Worm (Caenorhabditis elegans): ENCODE results near the gene cutc-1.

cutc-1 gene

ce11 chrIII:8429035-8429434, 25.6 kb upstream of the cutc-1 start, which contains the start of gene ZK1236.1:
TSS of gene ZK1236.1 (plus strand) at chrIII:8429297.
- peak; percentile 67 for TF ChIP-seq lin-38 (GFP tag; IDR thresholded peaks at IDR 0.05)
- no peak for TF ChIP-seq saeg-2 (GFP tag; IDR thresholded peaks at IDR 0.05)
- no peak for TF ChIP-seq jun-1 (tag; optimal IDR thresholded peaks at IDR 0.05)
- TF ChIP-seq zfp-3 (GFP tag; conservative IDR thresholded peaks at IDR 0.05): no peak
- TF ChIP-seq ctbp-1 (GFP tag; IDR thresholded peaks at IDR 0.05): no peak
- TF ChIP-seq ceh-28 (tag; optimal IDR thresholded peaks at IDR 0.05): no peak
- TF ChIP-seq nhr-28 (tag; optimal IDR thresholded peaks at IDR 0.05): no peak
- TF ChIP-seq php-3 (GFP tag; IDR thresholded peaks at IDR 0.05): no peak
- peak; percentile 19 for TF ChIP-seq mes-2 (tag; optimal IDR thresholded peaks at IDR 0.05; ENCODE audit: poor library complexity, severe bottlenecking)
- TF ChIP-seq daf-16 (GFP tag; optimal IDR thresholded peaks at IDR 0.05): no peak
- peak; percentile 24 for TF ChIP-seq daf-16 (tag; optimal IDR thresholded peaks at IDR 0.05)
- peak in 1 of 2 experiments; percentile 35 for TF ChIP-seq lsy-2 (tag; optimal IDR thresholded peaks at IDR 0.05)
- no peak for TF ChIP-seq spr-3 (GFP tag; optimal IDR thresholded peaks at IDR 0.05)
- TF ChIP-seq ZK546.5 (tag; optimal IDR thresholded peaks at IDR 0.05): no peak
- peak; percentile 59; the same call in 1 of the 2 replicates for TF ChIP-seq Y48G9A.11 (GFP tag; IDR thresholded peaks at IDR 0.05)
- no peak for TF ChIP-seq zag-1 (tag; optimal IDR thresholded peaks at IDR 0.05)

- TF ChIP-seq F49E8.2 (tag; optimal IDR thresholded peaks at IDR 0.05; ENCODE audit: borderline replicate concordance) (no peak), ces-1 (GFP tag; optimal IDR thresholded peaks at IDR 0.05) (peak; percentile 57), dve-1 (tag; optimal IDR thresholded peaks at IDR 0.05; ENCODE audit: insufficient read depth) (peak; percentile 44), snpc-4 (tag; optimal IDR thresholded peaks at IDR 0.05) (no peak), lsy-2 (tag; optimal IDR thresholded peaks at IDR 0.05) (peak in 1 of 2 experiments; percentile 52), egl-43 (GFP tag; IDR thresholded peaks at IDR 0.05) (no peak), nhr-28 (tag; optimal IDR thresholded peaks at IDR 0.05) (peak; percentile 30), mdl-1 (tag; optimal IDR thresholded peaks at IDR 0.05) (no peak), lim-7 (GFP tag; IDR thresholded peaks at IDR 0.05) (no peak), ZK337.2 (GFP tag; IDR thresholded peaks at IDR 0.05) (no peak), mes-2 (tag; optimal IDR thresholded peaks at IDR 0.05; ENCODE audit: poor library complexity, severe bottlenecking) (peak; percentile 12), mep-1 (tag; optimal IDR thresholded peaks at IDR 0.05) (peak; percentile 10), madf-5 (GFP tag; IDR thresholded peaks at IDR 0.05) (no peak), aly-2 (tag; optimal IDR thresholded peaks at IDR 0.05) (no peak), hlh-11 (tag; optimal IDR thresholded peaks at IDR 0.05) (peak; percentile 8)
Measured at ce11 chrIII:8426271-8426670, 22.9 kb upstream of the cutc-1 start, which contains the start of gene cec-1. TSS of gene cec-1 (plus strand) at chrIII:8426333.

- TF ChIP-seq ceh-62 (tag; optimal IDR thresholded peaks at IDR 0.05): no peak
- TF ChIP-seq snpc-4 (tag; optimal IDR thresholded peaks at IDR 0.05): no peak
- TF ChIP-seq ceh-20 (GFP tag; IDR thresholded peaks at IDR 0.05): 0 out of 2 replicates have a peak, but pooled peaks have one; percentile 9
- TF ChIP-seq zip-2 (tag; optimal IDR thresholded peaks at IDR 0.05): no peak
- TF ChIP-seq zfp-3 (GFP tag; conservative IDR thresholded peaks at IDR 0.05): no peak
- TF ChIP-seq nhr-41 (GFP tag; IDR thresholded peaks at IDR 0.05): 0 out of 2 replicates have a peak, but pooled peaks have one; percentile 37
- no peak for TF ChIP-seq madf-9 (GFP tag; conservative IDR thresholded peaks at IDR 0.05)
- no peak for TF ChIP-seq F49E8.2 (tag; optimal IDR thresholded peaks at IDR 0.05; ENCODE audit: borderline replicate concordance)
- TF ChIP-seq arid-1 (GFP tag; conservative IDR thresholded peaks at IDR 0.05): peak; percentile 38; the same call in 1 of the 2 replicates
- TF ChIP-seq F26F4.8 (GFP tag; conservative IDR thresholded peaks at IDR 0.05): no peak
- peak; percentile 38; the same call in 1 of the 2 replicates for TF ChIP-seq lin-38 (GFP tag; IDR thresholded peaks at IDR 0.05)
- TF ChIP-seq set-16 (GFP tag; IDR thresholded peaks at IDR 0.05): peak; percentile 42; the same call in 1 of the 2 replicates
- no peak for TF ChIP-seq tag-97 (GFP tag; IDR thresholded peaks at IDR 0.05)
- TF ChIP-seq ces-1 (GFP tag; optimal IDR thresholded peaks at IDR 0.05): no peak
- no peak for TF ChIP-seq ceh-82 (tag; optimal IDR thresholded peaks at IDR 0.05)
- no peak for TF ChIP-seq attf-4 (tag; optimal IDR thresholded peaks at IDR 0.05)
- TF ChIP-seq nhr-10 (tag; optimal IDR thresholded peaks at IDR 0.05): no peak
- TF ChIP-seq mdl-1 (tag; optimal IDR thresholded peaks at IDR 0.05): peak in 1 of 2 experiments; percentile 61
- no peak for TF ChIP-seq lin-29 (GFP tag; IDR thresholded peaks at IDR 0.05)
- no peak for TF ChIP-seq egl-27 (tag; optimal IDR thresholded peaks at IDR 0.05)
- no peak for TF ChIP-seq nhr-76 (tag; optimal IDR thresholded peaks at IDR 0.05)
- peak; percentile 87 for TF ChIP-seq nhr-28 (tag; optimal IDR thresholded peaks at IDR 0.05)
- TF ChIP-seq daf-8 (GFP tag; IDR thresholded peaks at IDR 0.05): no peak
- no peak for TF ChIP-seq dmd-8 (GFP tag; IDR thresholded peaks at IDR 0.05)
- peak; percentile 77 for TF ChIP-seq mep-1 (tag; optimal IDR thresholded peaks at IDR 0.05)
- TF ChIP-seq hmg-1.1 (GFP tag; IDR thresholded peaks at IDR 0.05): peak; percentile 71; the same call in 1 of the 2 replicates
- TF ChIP-seq lir-3 (tag; optimal IDR thresholded peaks at IDR 0.05): no peak
- TF ChIP-seq dve-1 (tag; optimal IDR thresholded peaks at IDR 0.05; ENCODE audit: insufficient read depth): peak; percentile 90
Measured at ce11 chrIII:8425076-8425475, 21.7 kb upstream of the cutc-1 start.

Data from whole organism, L4 larva.